Fruit fly (Drosophila melanogaster) whole organism, embryonic: ENCODE data around the gene mei-P26.

Experiments used
- Abd-B ChIP-seq: fragments of 200-800 bp; sonication (Bioruptor generic); optimal IDR thresholded peaks from 2 replicates; lab custom pipeline; 2018; ENCODE audit warnings: missing biosample characterization, mild to moderate bottlenecking, missing genetic modification characterization, moderate library complexity
- Atf3 ChIP-seq: fragments of 200-800 bp; sonication (Bioruptor generic); optimal IDR thresholded peaks from 3 replicates; lab custom pipeline; 2016; ENCODE audit warnings: missing biosample characterization, missing genetic modification characterization
- B-H1 ChIP-seq: fragments of 200-800 bp; sonication (Bioruptor generic); IDR thresholded peaks from 3 replicates; pipeline ENCODE4 v1.3.6; 2022; ENCODE audit warnings: missing biosample characterization, missing genetic modification characterization
- CG10654 ChIP-seq: fragments of 200-800 bp; sonication (Bioruptor generic); optimal IDR thresholded peaks from 2 replicates; lab custom pipeline; 2016; ENCODE audit warnings: missing biosample characterization, missing genetic modification characterization
- CG11504 ChIP-seq: fragments of 200-800 bp; sonication (Bioruptor generic); optimal IDR thresholded peaks from 3 replicates; lab custom pipeline; 2019; ENCODE audit warnings: missing biosample characterization, mild to moderate bottlenecking, missing genetic modification characterization, moderate library complexity
- CG11560 ChIP-seq: fragments of 200-800 bp; sonication (Bioruptor generic); IDR thresholded peaks from 3 replicates; pipeline ENCODE4 v1.3.6; 2022; ENCODE audit warnings: missing biosample characterization, missing genetic modification characterization
- CG11723 ChIP-seq: fragments of 200-800 bp; sonication (Bioruptor generic); optimal IDR thresholded peaks from 2 replicates; lab custom pipeline; 2017; ENCODE audit warnings: missing biosample characterization, mild to moderate bottlenecking, missing genetic modification characterization
- CG12219 ChIP-seq: fragments of 200-800 bp; sonication (Bioruptor generic); optimal IDR thresholded peaks from 3 replicates; lab custom pipeline; 2018; ENCODE audit warnings: missing biosample characterization, mild to moderate bottlenecking, missing genetic modification characterization
- CG12299 ChIP-seq: fragments of 200-800 bp; sonication (Bioruptor generic); optimal IDR thresholded peaks from 2 replicates; lab custom pipeline; 2018; ENCODE audit warnings: missing biosample characterization, mild to moderate bottlenecking, missing genetic modification characterization
- CG12391 ChIP-seq: fragments of 200-800 bp; sonication (Bioruptor generic); optimal IDR thresholded peaks from 3 replicates; lab custom pipeline; 2018; ENCODE audit warnings: missing biosample characterization, mild to moderate bottlenecking, missing genetic modification characterization, moderate library complexity
- CG14710 ChIP-seq: fragments of 200-800 bp; sonication (Bioruptor generic); optimal IDR thresholded peaks from 3 replicates; lab custom pipeline; 2019; ENCODE audit warnings: missing biosample characterization, mild to moderate bottlenecking, missing genetic modification characterization, moderate library complexity
- CG1529 ChIP-seq: fragments of 200-800 bp; sonication (Bioruptor generic); optimal IDR thresholded peaks from 3 replicates; lab custom pipeline; 2018; ENCODE audit warnings: missing biosample characterization, missing genetic modification characterization
- CG1603 ChIP-seq: fragments of 200-800 bp; sonication (Bioruptor generic); optimal IDR thresholded peaks from 2 replicates; lab custom pipeline; 2019; ENCODE audit warnings: missing biosample characterization, mild to moderate bottlenecking, missing genetic modification characterization, moderate library complexity
- CG17829 ChIP-seq: fragments of 200-800 bp; optimal IDR thresholded peaks from 2 replicates; lab custom pipeline; 2019; ENCODE audit warnings: missing biosample characterization, mild to moderate bottlenecking, missing genetic modification characterization, moderate library complexity
- CG31224 ChIP-seq: fragments of 200-800 bp; sonication (Bioruptor generic); IDR thresholded peaks from 2 replicates; pipeline ENCODE4 v1.3.6; 2022; ENCODE audit warnings: missing biosample characterization, missing genetic modification characterization
- CG32772 ChIP-seq: fragments of 200-800 bp; sonication (Bioruptor generic); IDR thresholded peaks from 2 replicates; pipeline ENCODE4 v1.3.6; 2022; ENCODE audit warnings: missing biosample characterization, missing genetic modification characterization
- CG3847 ChIP-seq: fragments of 200-800 bp; sonication (Bioruptor generic); IDR thresholded peaks from 2 replicates; pipeline ENCODE4 v1.3.6; 2022; ENCODE audit warnings: missing biosample characterization, missing genetic modification characterization
- CG4424 ChIP-seq: fragments of 200-800 bp; sonication (Bioruptor generic); optimal IDR thresholded peaks from 3 replicates; lab custom pipeline; 2016; ENCODE audit warnings: missing biosample characterization, missing genetic modification characterization
- CG6254 ChIP-seq: fragments of 200-800 bp; sonication (Bioruptor generic); optimal IDR thresholded peaks from 3 replicates; lab custom pipeline; 2017; ENCODE audit warnings: mild to moderate bottlenecking, missing biosample characterization, missing genetic modification reagents, missing genetic modification characterization
- CG6791 ChIP-seq: fragments of 200-800 bp; sonication (Bioruptor generic); IDR thresholded peaks from 3 replicates; pipeline ENCODE4 v1.3.6; 2022; ENCODE audit warnings: missing biosample characterization, missing genetic modification characterization; ENCODE audit not compliant: partially characterized antibody
- CG7556 ChIP-seq: fragments of 200-800 bp; sonication (Bioruptor generic); optimal IDR thresholded peaks from 2 replicates; lab custom pipeline; 2017; ENCODE audit warnings: missing biosample characterization, mild to moderate bottlenecking, missing genetic modification characterization
- CG7987 ChIP-seq: fragments of 200-800 bp; sonication (Bioruptor generic); optimal IDR thresholded peaks from 2 replicates; lab custom pipeline; 2018; ENCODE audit warnings: missing biosample characterization, mild to moderate bottlenecking, missing genetic modification characterization, moderate library complexity
- CG8765 ChIP-seq: fragments of 200-800 bp; sonication (Bioruptor generic); IDR thresholded peaks from 2 replicates; pipeline ENCODE4 v1.3.6; 2022; ENCODE audit warnings: missing biosample characterization, missing genetic modification characterization
- Chrac-16 ChIP-seq: fragments of 200-800 bp; sonication (Bioruptor generic); optimal IDR thresholded peaks from 3 replicates; lab custom pipeline; 2016; ENCODE audit warnings: missing biosample characterization, missing genetic modification characterization
- D19B ChIP-seq: fragments of 200-800 bp; sonication (Bioruptor generic); optimal IDR thresholded peaks from 2 replicates; lab custom pipeline; 2017; ENCODE audit warnings: missing biosample characterization, mild to moderate bottlenecking, missing genetic modification characterization
- Dek ChIP-seq: fragments of 200-800 bp; sonication (Bioruptor generic); optimal IDR thresholded peaks from 3 replicates; lab custom pipeline; 2019; ENCODE audit warnings: missing biosample characterization, mild to moderate bottlenecking, missing genetic modification characterization, moderate library complexity
- E2f2 ChIP-seq: fragments of 200-800 bp; sonication (Bioruptor generic); IDR thresholded peaks from 2 replicates; pipeline ENCODE4 v1.3.6; 2022; ENCODE audit warnings: missing biosample characterization, missing genetic modification characterization
- Fer3 ChIP-seq: fragments of 200-800 bp; sonication (Bioruptor generic); optimal IDR thresholded peaks from 2 replicates; lab custom pipeline; 2018; ENCODE audit warnings: missing biosample characterization, mild to moderate bottlenecking, missing genetic modification characterization, moderate library complexity
- Hey ChIP-seq: fragments of 200-800 bp; sonication (Bioruptor generic); optimal IDR thresholded peaks from 3 replicates; lab custom pipeline; 2018; ENCODE audit warnings: missing biosample characterization, mild to moderate bottlenecking, missing genetic modification characterization
- Hmx ChIP-seq: fragments of 200-800 bp; sonication (Bioruptor generic); optimal IDR thresholded peaks from 2 replicates; lab custom pipeline; 2016; ENCODE audit warnings: missing biosample characterization, missing genetic modification characterization
- Hr51 ChIP-seq, 2 experiments: fragments of 200-800 bp; sonication (Bioruptor generic); optimal IDR thresholded peaks; 2 replicates in 1 of 2; 3 replicates in 1 of 2; lab custom pipeline; 2016 to 2018; ENCODE audit warnings: missing biosample characterization in 2 of 2, missing genetic modification characterization in 2 of 2, mild to moderate bottlenecking in 1 of 2, moderate library complexity in 1 of 2
- MTF-1 ChIP-seq: fragments of 200-800 bp; sonication (Bioruptor generic); optimal IDR thresholded peaks from 2 replicates; lab custom pipeline; 2018; ENCODE audit warnings: missing biosample characterization, mild to moderate bottlenecking, missing genetic modification characterization, borderline replicate concordance
- Med ChIP-seq: fragments of 200-800 bp; sonication (Bioruptor generic); peaks from one replicate; lab custom pipeline; 2016; ENCODE audit warnings: missing biosample characterization, missing genetic modification characterization, mild to moderate bottlenecking, inconsistent platforms, moderate library complexity
- Opbp ChIP-seq: fragments of 200-800 bp; sonication (Bioruptor generic); IDR thresholded peaks from 3 replicates; pipeline ENCODE4 v1.3.6; 2022; ENCODE audit warnings: missing biosample characterization, missing genetic modification characterization; ENCODE audit not compliant: partially characterized antibody
- Sin3A ChIP-seq: fragments of >200 bp; optimal IDR thresholded peaks from 2 replicates; lab custom pipeline; 2018
- Sry-δ ChIP-seq: fragments of 200-800 bp; sonication (Bioruptor generic); optimal IDR thresholded peaks from 2 replicates; lab custom pipeline; 2016; ENCODE audit warnings: missing biosample characterization, missing genetic modification characterization
- ara ChIP-seq: fragments of 200-800 bp; sonication (Bioruptor generic); IDR thresholded peaks from 2 replicates; pipeline ENCODE4 v1.3.6; 2022; ENCODE audit warnings: missing biosample characterization, missing genetic modification characterization
- bsh ChIP-seq, 2 experiments: fragments of 200-800 bp; sonication (Bioruptor generic); optimal IDR thresholded peaks; 2 replicates each; lab custom pipeline; 2017 to 2018; ENCODE audit warnings: mild to moderate bottlenecking in 2 of 2, missing biosample characterization in 2 of 2, missing genetic modification characterization in 2 of 2, moderate library complexity in 1 of 2
- dmrt11E ChIP-seq: fragments of 200-800 bp; sonication (Bioruptor generic); optimal IDR thresholded peaks from 3 replicates; lab custom pipeline; 2018; ENCODE audit warnings: missing biosample characterization, mild to moderate bottlenecking, missing genetic modification characterization, moderate library complexity
- eve ChIP-seq, 2 experiments: fragments of >200 bp; optimal IDR thresholded peaks; 2 replicates each; lab custom pipeline; 2017; ENCODE audit warnings: missing biosample characterization in 2 of 2, missing genetic modification characterization in 2 of 2
- grau ChIP-seq: fragments of 200-800 bp; optimal IDR thresholded peaks from 3 replicates; lab custom pipeline; 2019; ENCODE audit warnings: missing biosample characterization, mild to moderate bottlenecking, missing genetic modification characterization, moderate library complexity
- insv ChIP-seq, 2 experiments: fragments of 200-800 bp; sonication (Bioruptor generic); optimal IDR thresholded peaks; 3 replicates each; lab custom pipeline; 2016 to 2018; ENCODE audit warnings: missing biosample characterization in 2 of 2, missing genetic modification characterization in 2 of 2
- kah ChIP-seq: fragments of 200-800 bp; sonication (Bioruptor generic); optimal IDR thresholded peaks from 2 replicates; lab custom pipeline; 2018; ENCODE audit warnings: missing biosample characterization, mild to moderate bottlenecking, missing genetic modification characterization
- otp ChIP-seq: fragments of 200-800 bp; sonication (Bioruptor generic); IDR thresholded peaks from 3 replicates; pipeline ENCODE4, ENCODE4 v1.3.6; 2022; ENCODE audit warnings: missing biosample characterization, missing genetic modification characterization
- pita ChIP-seq: fragments of 200-800 bp; sonication (Bioruptor generic); optimal IDR thresholded peaks from 2 replicates; lab custom pipeline; 2017; ENCODE audit warnings: missing biosample characterization, mild to moderate bottlenecking, missing genetic modification characterization
- schlank ChIP-seq: fragments of 200-800 bp; sonication (Bioruptor generic); optimal IDR thresholded peaks from 2 replicates; lab custom pipeline; 2018; ENCODE audit warnings: missing biosample characterization, mild to moderate bottlenecking, missing genetic modification characterization
- sim ChIP-seq: fragments of 200-800 bp; sonication (Bioruptor generic); IDR thresholded peaks from 2 replicates; pipeline ENCODE4 v1.3.6; 2022; ENCODE audit warnings: missing biosample characterization, missing genetic modification characterization
- stwl ChIP-seq: fragments of 200-800 bp; sonication (Bioruptor generic); optimal IDR thresholded peaks from 3 replicates; lab custom pipeline; 2018; ENCODE audit warnings: missing biosample characterization, mild to moderate bottlenecking, missing genetic modification characterization, moderate library complexity
- tio ChIP-seq: fragments of 200-800 bp; sonication (Bioruptor generic); optimal IDR thresholded peaks from 2 replicates; lab custom pipeline; 2017; ENCODE audit warnings: missing biosample characterization, missing genetic modification characterization, inconsistent platforms
- trem ChIP-seq: fragments of 200-800 bp; optimal IDR thresholded peaks from 3 replicates; lab custom pipeline; 2019; ENCODE audit warnings: missing biosample characterization, mild to moderate bottlenecking, missing genetic modification characterization, moderate library complexity

mei-P26 gene

dm6 chrX:9155134-9155533, 7.9 kb upstream of the mei-P26 start (continued):
- TF ChIP-seq B-H1 (no peak; the same call in 2 of the 3 replicates), CG32772 (GFP tag; lab: Robert Waterston, UW) (0 out of 2 replicates have a peak, but pooled peaks have one; percentile 21), tio (GFP tag; lab: Kevin White, UChicago) (no peak), D19B (GFP tag; lab: Kevin White, UChicago) (peak; percentile 29), CG7556 (GFP tag; lab: Kevin White, UChicago) (peak; percentile 61), Sry-δ (no peak), stwl (tag; lab: Kevin White, UChicago) (no peak), bsh (GFP tag; optimal IDR thresholded peaks at IDR 0.05; lab: Kevin White, UChicago) (peak; percentile 59 to 76), CG8765 (no peak), CG31224 (peak; percentile 24; the same call in 1 of the 2 replicates), CG12391 (tag; lab: Kevin White, UChicago) (peak; percentile 59), CG6791 (GFP tag; lab: Robert Waterston, UW) (no peak), pita (GFP tag; lab: Kevin White, UChicago) (no peak), Hr51 (GFP tag; optimal IDR thresholded peaks at IDR 0.05; lab: Kevin White, UChicago) (peak in 1 of 2 experiments; percentile 66), Sin3A (lab: Kevin White, UChicago) (no peak), eve (GFP tag; optimal IDR thresholded peaks at IDR 0.05; lab: Kevin White, UChicago) (no peak), CG1529 (GFP tag; lab: Kevin White, UChicago) (peak; percentile 35), Opbp (GFP tag; lab: Robert Waterston, UW) (no peak), CG17829 (peak; percentile 66), sim (no peak), kah (GFP tag; lab: Kevin White, UChicago) (peak; percentile 10), CG11504 (peak; percentile 72), MTF-1 (GFP tag; lab: Kevin White, UChicago) (peak; percentile 8), Med (GFP tag; lab: Kevin White, UChicago) (peak; percentile 63), Chrac-16 (GFP tag; lab: Kevin White, UChicago) (peak; percentile 29), otp (GFP tag; lab: Robert Waterston, UW) (no peak), dmrt11E (peak; percentile 64), CG11560 (no peak), CG12299 (tag; lab: Kevin White, UChicago) (peak; percentile 19), Hmx (GFP tag; lab: Kevin White, UChicago) (no peak), trem (tag; lab: Kevin White, UChicago) (peak; percentile 44), CG11723 (GFP tag; lab: Kevin White, UChicago) (peak; percentile 12), Dek (tag; lab: Kevin White, UChicago) (peak; percentile 25), ara (no peak), grau (peak; percentile 61), schlank (tag; lab: Kevin White, UChicago) (no peak), CG12219 (GFP tag; lab: Kevin White, UChicago) (peak; percentile 41), CG1603 (tag; lab: Kevin White, UChicago) (no peak), CG7987 (GFP tag; lab: Kevin White, UChicago) (peak; percentile 14), CG4424 (GFP tag; lab: Kevin White, UChicago) (peak; percentile 64), insv (GFP tag; optimal IDR thresholded peaks at IDR 0.05; lab: Kevin White, UChicago) (peak in 1 of 2 experiments; percentile 2), Fer3 (peak; percentile 57), E2f2 (GFP tag; lab: Robert Waterston, UW) (no peak; the same call in 1 of the 2 replicates), CG14710 (peak; percentile 73), CG10654 (GFP tag; lab: Kevin White, UChicago) (peak; percentile 38), Abd-B (peak; percentile 34), CG3847 (GFP tag; lab: Robert Waterston, UW) (peak; percentile 52), Atf3 (no peak), Hey (tag; lab: Kevin White, UChicago) (no peak), CG6254 (peak; percentile 55)
